Fruit fly (Drosophila melanogaster): Measurements from ENCODE around the gene srl.

DNA sequence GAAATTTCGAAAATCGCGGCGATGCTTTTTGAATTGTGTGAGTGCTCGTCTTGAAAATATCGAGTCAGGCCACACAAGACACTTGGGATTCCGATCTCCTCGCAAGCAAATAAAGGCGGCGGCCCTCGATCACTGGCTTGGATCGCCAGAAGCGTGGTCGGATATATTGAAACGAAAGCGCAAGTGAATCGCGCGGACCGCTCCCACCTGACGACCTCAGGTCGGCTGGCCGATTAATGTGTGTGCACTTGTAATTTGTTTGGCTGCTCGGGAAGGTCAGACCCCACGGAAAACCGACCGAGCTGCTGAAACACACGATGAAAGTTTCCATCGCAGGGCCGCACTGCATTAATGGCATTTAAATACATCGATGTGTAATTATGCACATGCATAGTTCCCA, 46.2 kb upstream of the srl start:
- TF ChIP-seq insv (optimal IDR thresholded peaks at IDR 0.05): no peak
- no peak for TF ChIP-seq psq (optimal IDR thresholded peaks at IDR 0.05)
- TF ChIP-seq h (optimal IDR thresholded peaks at IDR 0.05): no peak

Data from Kc167 (cell line).